Fruit fly (Drosophila melanogaster): ENCODE results near the gene dop.
A peak's percentile ranks its signal among the peaks of the same experiment; 100 is the strongest.

dop gene

DNA sequence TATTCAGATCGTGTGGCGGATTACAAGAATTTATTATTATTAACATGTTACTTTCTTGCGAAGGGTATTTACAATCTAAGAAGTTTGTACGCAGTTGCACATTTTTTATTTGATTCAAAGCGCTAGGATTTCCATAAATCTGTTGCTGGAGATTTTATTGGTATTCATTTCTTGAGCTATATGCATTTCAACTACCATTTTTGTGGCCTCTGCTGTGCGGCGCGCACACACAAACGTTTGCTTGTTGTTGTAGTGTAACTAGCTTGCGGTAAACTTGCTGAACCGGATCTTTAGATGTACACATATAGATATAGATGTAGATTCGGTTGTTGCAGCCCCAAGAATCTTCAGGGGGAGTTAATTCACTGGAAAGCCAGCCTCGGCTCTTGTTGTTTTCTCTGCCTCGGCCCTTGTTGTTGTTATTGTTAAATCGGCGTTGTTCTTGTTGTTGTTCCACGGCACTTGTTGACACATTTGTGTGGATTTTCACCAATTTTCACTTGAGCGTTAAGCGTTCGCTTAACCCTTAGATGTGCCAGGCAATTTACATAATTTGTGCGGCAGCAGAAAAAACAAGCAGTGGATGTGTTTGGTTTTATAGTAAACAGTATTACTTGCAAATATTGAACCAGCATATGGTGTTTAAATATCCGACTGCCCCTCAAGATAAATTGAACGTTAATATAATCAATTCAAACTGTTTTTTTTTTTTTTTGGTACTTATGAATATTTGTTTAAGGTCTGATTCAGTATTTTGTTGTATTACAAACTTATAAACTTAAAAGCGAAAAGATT is 25.2 kb downstream of the dop start (continued):
- TF ChIP-seq Fer1 (GFP tag; optimal IDR thresholded peaks at IDR 0.05) (peak; percentile 28), CG14667 (GFP tag; IDR thresholded peaks at IDR 0.05) (no peak), CG7271 (tag; optimal IDR thresholded peaks at IDR 0.05) (no peak), CG8944 (GFP tag; optimal IDR thresholded peaks at IDR 0.05) (no peak), CG12236 (GFP tag; optimal IDR thresholded peaks at IDR 0.05) (no peak), CG6175 (GFP tag; IDR thresholded peaks at IDR 0.05) (no peak), CG10209 (GFP tag; optimal IDR thresholded peaks at IDR 0.05) (no peak), tup (GFP tag; optimal IDR thresholded peaks at IDR 0.05) (no peak), Six4 (GFP tag; optimal IDR thresholded peaks at IDR 0.05) (no peak), luna (GFP tag; optimal IDR thresholded peaks at IDR 0.05) (no peak), nau (GFP tag; optimal IDR thresholded peaks at IDR 0.05) (peak; percentile 48), Dfd (GFP tag; optimal IDR thresholded peaks at IDR 0.05) (no peak), ase (GFP tag; IDR thresholded peaks at IDR 0.05) (no peak), esg (GFP tag; conservative IDR thresholded peaks at IDR 0.05) (no peak), Ets97D (GFP tag; optimal IDR thresholded peaks at IDR 0.05) (no peak), CG18619 (GFP tag; optimal IDR thresholded peaks at IDR 0.05) (peak; percentile 1), Antp (GFP tag; optimal IDR thresholded peaks at IDR 0.05) (no peak), twi (tag; optimal IDR thresholded peaks at IDR 0.05) (no peak), Dll (GFP tag; IDR thresholded peaks at IDR 0.05; ENCODE audit: partially characterized antibody) (no peak), Scr (GFP tag; IDR thresholded peaks at IDR 0.05; ENCODE audit: partially characterized antibody) (no peak), CG10366 (GFP tag; IDR thresholded peaks at IDR 0.05) (no peak), kay (GFP tag; optimal IDR thresholded peaks at IDR 0.05) (no peak), CG2199 (GFP tag; IDR thresholded peaks at IDR 0.05) (peak; percentile 31; the same call in 1 of the 3 replicates), Xbp1 (GFP tag; optimal IDR thresholded peaks at IDR 0.05) (no peak), Opbp (GFP tag; IDR thresholded peaks at IDR 0.05; ENCODE audit: partially characterized antibody) (no peak), CG31388 (GFP tag; optimal IDR thresholded peaks at IDR 0.05) (no peak), lov (optimal IDR thresholded peaks at IDR 0.05) (no peak), lov (GFP tag; IDR thresholded peaks at IDR 0.05) (0 out of 3 replicates have a peak, but pooled peaks have one; percentile 10), ATbp (GFP tag; optimal IDR thresholded peaks at IDR 0.05) (peak; percentile 58), ara (GFP tag; IDR thresholded peaks at IDR 0.05) (no peak), Hr78 (GFP tag; optimal IDR thresholded peaks at IDR 0.05) (no peak), CG11085 (GFP tag; IDR thresholded peaks at IDR 0.05) (no peak), CG43689 (GFP tag; IDR thresholded peaks at IDR 0.05) (no peak), unpg (GFP tag; optimal IDR thresholded peaks at IDR 0.05) (peak; percentile 25), NC2α (GFP tag; optimal IDR thresholded peaks at IDR 0.05) (no peak), Hsf (GFP tag; optimal IDR thresholded peaks at IDR 0.05) (no peak), CG1832 (GFP tag; optimal IDR thresholded peaks at IDR 0.05) (no peak), sima (GFP tag; optimal IDR thresholded peaks at IDR 0.05) (no peak), CG33557 (GFP tag; optimal IDR thresholded peaks at IDR 0.05) (no peak), grn (GFP tag; optimal IDR thresholded peaks at IDR 0.05) (peak; percentile 24), caup (GFP tag; optimal IDR thresholded peaks at IDR 0.05; ENCODE audit: severe bottlenecking) (peak; percentile 6), dmrt99B (tag; optimal IDR thresholded peaks at IDR 0.05) (peak; percentile 38), dan (GFP tag; IDR thresholded peaks at IDR 0.05) (no peak), CG16779 (GFP tag; IDR thresholded peaks at IDR 0.05) (no peak), Stat92E (GFP tag; optimal IDR thresholded peaks at IDR 0.05) (peak in 1 of 3 experiments; percentile 28), CG8290 (GFP tag; optimal IDR thresholded peaks at IDR 0.05) (no peak), CG8290 (tag; optimal IDR thresholded peaks at IDR 0.05) (peak in 1 of 2 experiments; percentile 71), gsb (GFP tag; IDR thresholded peaks at IDR 0.05) (no peak), CG15269 (tag; optimal IDR thresholded peaks at IDR 0.05) (peak; percentile 41), CG10431 (GFP tag; optimal IDR thresholded peaks at IDR 0.05) (no peak)

All from whole organism, embryonic.